Worm (Caenorhabditis elegans): Measurements from ENCODE around the gene vap-2.

ce11 chrX:10780542-10781266, 11.6 kb downstream of the vap-2 start:
- TF ChIP-seq ces-1 (GFP tag; optimal IDR thresholded peaks at IDR 0.05), result no peak
- no peak for TF ChIP-seq elt-3 (tag; optimal IDR thresholded peaks at IDR 0.05)
- TF ChIP-seq pha-4 (tag; optimal IDR thresholded peaks at IDR 0.05), result no peak
- TF ChIP-seq hlh-1 (tag; optimal IDR thresholded peaks at IDR 0.05), result no peak
- no peak for TF ChIP-seq nhr-76 (tag; optimal IDR thresholded peaks at IDR 0.05)
- no peak for TF ChIP-seq unc-62 (GFP tag; optimal IDR thresholded peaks at IDR 0.05)
